Worm (Caenorhabditis elegans) whole organism, young adult: ENCODE data around the gene clec-175.
"Not testable (repeated sequence)": the region's sequence is repeated elsewhere in the genome, so short reads cannot be mapped to it uniquely, and the experiment has no call there.

ENCODE experiments used
- B0261.1 ChIP-seq: sonication (generic microtip); optimal IDR thresholded peaks from 2 replicates; lab custom pipeline; 2016; ENCODE audit warnings: mild to moderate bottlenecking, missing genetic modification characterization, moderate library complexity, missing compliant biosample characterization
- F33H1.4 ChIP-seq: fragments of 200-800 bp; sonication (Bioruptor generic); IDR thresholded peaks from 2 replicates; pipeline ENCODE4 v1.3.6; 2022; ENCODE audit warnings: missing genetic modification reagents, missing genetic modification characterization, missing compliant biosample characterization
- Y53F4B.3 ChIP-seq: fragments of 200-800 bp; sonication (Bioruptor generic); IDR thresholded peaks from 2 replicates; pipeline ENCODE4 v1.3.6; 2022; ENCODE audit warnings: missing genetic modification reagents, missing genetic modification characterization, missing compliant biosample characterization
- ama-1 ChIP-seq, 3 experiments: fragments of 150-350 bp in 1 of 3; sonication (generic microtip) in 2 of 3; optimal IDR thresholded peaks; 2 replicates each; lab custom pipeline; 2014 to 2018; ENCODE audit warnings: missing biosample characterization in 2 of 3, missing genetic modification characterization in 2 of 3, missing genetic modification reagents in 2 of 3
- die-1 ChIP-seq: sonication (generic microtip); optimal IDR thresholded peaks from 2 replicates; lab custom pipeline; 2016; ENCODE audit warnings: missing genotype, mild to moderate bottlenecking, missing genetic modification characterization, missing compliant biosample characterization
- lin-35 ChIP-seq, 3 experiments: fragments of 150-350 bp in 2 of 3; sonication (generic microtip) in 1 of 3; optimal IDR thresholded peaks; 2 replicates each; lab custom pipeline; 2014 to 2018; ENCODE audit warnings: missing biosample characterization in 3 of 3, missing genetic modification characterization in 3 of 3, missing genetic modification reagents in 3 of 3
- nhr-27 ChIP-seq: fragments of 200-800 bp; sonication (Bioruptor generic); optimal IDR thresholded peaks from 2 replicates; lab custom pipeline; 2018; ENCODE audit warnings: mild to moderate bottlenecking, missing genetic modification characterization, moderate library complexity, missing compliant biosample characterization
- nhr-80 ChIP-seq: sonication (generic microtip); optimal IDR thresholded peaks from 2 replicates; lab custom pipeline; 2016; ENCODE audit warnings: missing genetic modification characterization, missing compliant biosample characterization
- repo-1 ChIP-seq: sonication (generic microtip); optimal IDR thresholded peaks from 2 replicates; lab custom pipeline; 2017; ENCODE audit warnings: mild to moderate bottlenecking, missing genetic modification characterization, missing compliant biosample characterization
- snpc-1.3 ChIP-seq: sonication (generic microtip); optimal IDR thresholded peaks from 2 replicates; lab custom pipeline; 2017; ENCODE audit warnings: missing genetic modification characterization, mild to moderate bottlenecking, missing compliant biosample characterization, antibody characterized with exemption, moderate library complexity, missing genotype, missing genetic modification reagents; ENCODE audit not compliant: insufficient read depth
- unc-62 ChIP-seq: fragments of 150-350 bp; optimal IDR thresholded peaks from 2 replicates; lab custom pipeline; 2014; ENCODE audit warnings: missing biosample characterization, missing genetic modification reagents, missing genetic modification characterization

DNA sequence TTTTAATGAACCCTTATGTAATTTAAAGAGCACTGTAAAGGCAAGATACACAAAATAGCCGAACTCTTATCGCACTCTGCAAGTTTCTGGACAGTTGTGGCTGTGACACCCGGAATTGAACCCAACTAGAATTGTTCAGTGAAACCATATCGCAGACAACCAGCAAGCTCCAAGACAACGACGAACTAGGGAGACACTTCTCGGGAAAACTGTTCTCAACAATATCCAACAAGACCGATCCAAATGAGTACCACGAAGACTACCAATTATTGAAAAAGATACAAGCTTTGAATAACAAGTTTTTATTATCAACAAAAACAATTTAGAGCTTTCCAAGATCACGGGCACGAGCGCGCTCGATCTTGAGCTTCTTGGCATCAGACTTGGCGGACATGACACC lies 33.3 kb upstream of the clec-175 start:
- TF ChIP-seq ama-1 (optimal IDR thresholded peaks at IDR 0.05; lab: Kevin White, UChicago); lin-35 (GFP tag; optimal IDR thresholded peaks at IDR 0.05; lab: Kevin White, UChicago); nhr-27 (tag; lab: Kevin White, UChicago); nhr-80 (tag; lab: Kevin White, UChicago); B0261.1 (tag; lab: Kevin White, UChicago); Y53F4B.3 (GFP tag; lab: Robert Waterston, UW); unc-62 (GFP tag; lab: Kevin White, UChicago): not testable (repeated sequence)
- peak in 1 of 2 experiments; percentile 49 for TF ChIP-seq ama-1 (GFP tag; optimal IDR thresholded peaks at IDR 0.05; lab: Kevin White, UChicago)
- peak; percentile 32 for TF ChIP-seq repo-1
- peak; percentile 10 for TF ChIP-seq snpc-1.3 (tag; lab: Kevin White, UChicago)
- TF ChIP-seq die-1 (tag; lab: Kevin White, UChicago), result peak; percentile 22
- TF ChIP-seq F33H1.4 (GFP tag; lab: Robert Waterston, UW), result peak; percentile 57
